Worm (Caenorhabditis elegans) whole organism, early embryonic: Measurements from ENCODE around the gene T25G12.13.

Experiments
- B0310.2 ChIP-seq: sonication (generic microtip); optimal IDR thresholded peaks from 2 replicates; lab custom pipeline; 2016; ENCODE audit warnings: mild to moderate bottlenecking, missing genetic modification characterization, missing compliant biosample characterization
- F13C5.2 ChIP-seq: sonication (generic microtip); optimal IDR thresholded peaks from 2 replicates; lab custom pipeline; 2017; ENCODE audit warnings: mild to moderate bottlenecking, missing genetic modification characterization, inconsistent platforms, missing compliant biosample characterization
- aly-1 ChIP-seq: sonication (generic microtip); optimal IDR thresholded peaks from 2 replicates; lab custom pipeline; 2016; ENCODE audit warnings: missing genetic modification characterization, missing compliant biosample characterization
- ama-1 ChIP-seq: fragments of 150-350 bp; optimal IDR thresholded peaks from 2 replicates; lab custom pipeline; 2014
- ceh-13 ChIP-seq: fragments of 200-800 bp; sonication (Bioruptor generic); optimal IDR thresholded peaks from 2 replicates; lab custom pipeline; 2018; ENCODE audit warnings: mild to moderate bottlenecking, missing genetic modification characterization, missing compliant biosample characterization
- ceh-36 ChIP-seq: sonication (generic microtip); optimal IDR thresholded peaks from 2 replicates; lab custom pipeline; 2016; ENCODE audit warnings: missing genetic modification characterization, inconsistent platforms, missing compliant biosample characterization
- ets-7 ChIP-seq: sonication (generic microtip); optimal IDR thresholded peaks from 2 replicates; lab custom pipeline; 2016; ENCODE audit warnings: missing genotype, missing genetic modification characterization, missing compliant biosample characterization
- flt-1 ChIP-seq: fragments of 200-800 bp; sonication (Bioruptor generic); IDR thresholded peaks from 2 replicates; pipeline ENCODE4 v1.3.6; 2022; ENCODE audit warnings: missing genetic modification characterization, missing compliant biosample characterization
- hmbx-1 ChIP-seq: sonication (generic microtip); optimal IDR thresholded peaks from 2 replicates; lab custom pipeline; 2016; ENCODE audit warnings: mild to moderate bottlenecking, missing genetic modification characterization, missing compliant biosample characterization
- hmg-4 ChIP-seq: fragments of 200-800 bp; sonication (Bioruptor generic); optimal IDR thresholded peaks from 2 replicates; lab custom pipeline; 2018; ENCODE audit warnings: mild to moderate bottlenecking, missing genetic modification characterization, missing compliant biosample characterization
- hnd-1 ChIP-seq: sonication (generic microtip); optimal IDR thresholded peaks from 2 replicates; lab custom pipeline; 2016; ENCODE audit warnings: missing genetic modification characterization, missing compliant biosample characterization
- pes-1 ChIP-seq: fragments of 200-800 bp; sonication (Bioruptor generic); IDR thresholded peaks from 2 replicates; pipeline ENCODE4 v1.3.6; 2022; ENCODE audit warnings: missing genetic modification reagents, missing genetic modification characterization, missing compliant biosample characterization
- scrt-1 ChIP-seq: fragments of 200-800 bp; sonication (Bioruptor generic); IDR thresholded peaks from 2 replicates; pipeline ENCODE4 v1.3.6; 2022; ENCODE audit warnings: missing genetic modification characterization, missing compliant biosample characterization
- sea-1 ChIP-seq: fragments of 200-800 bp; sonication (Bioruptor generic); conservative IDR thresholded peaks from 2 replicates; pipeline ENCODE4 v1.3.6; 2022; ENCODE audit warnings: missing genetic modification characterization, missing compliant biosample characterization
- tbx-11 ChIP-seq: fragments of 200-800 bp; sonication (Bioruptor generic); IDR thresholded peaks from 2 replicates; pipeline ENCODE4 v1.3.6; 2022; ENCODE audit warnings: missing genetic modification characterization, missing compliant biosample characterization
- tbx-37 ChIP-seq: fragments of 200-800 bp; sonication (Bioruptor generic); conservative IDR thresholded peaks from 2 replicates; pipeline ENCODE4 v1.3.6; 2022; ENCODE audit warnings: missing genetic modification reagents, missing genetic modification characterization, missing compliant biosample characterization
- tra-4 ChIP-seq: sonication (generic microtip); optimal IDR thresholded peaks from 2 replicates; lab custom pipeline; 2017; ENCODE audit warnings: missing genetic modification characterization, missing compliant biosample characterization

The T25G12.13 gene

DNA sequence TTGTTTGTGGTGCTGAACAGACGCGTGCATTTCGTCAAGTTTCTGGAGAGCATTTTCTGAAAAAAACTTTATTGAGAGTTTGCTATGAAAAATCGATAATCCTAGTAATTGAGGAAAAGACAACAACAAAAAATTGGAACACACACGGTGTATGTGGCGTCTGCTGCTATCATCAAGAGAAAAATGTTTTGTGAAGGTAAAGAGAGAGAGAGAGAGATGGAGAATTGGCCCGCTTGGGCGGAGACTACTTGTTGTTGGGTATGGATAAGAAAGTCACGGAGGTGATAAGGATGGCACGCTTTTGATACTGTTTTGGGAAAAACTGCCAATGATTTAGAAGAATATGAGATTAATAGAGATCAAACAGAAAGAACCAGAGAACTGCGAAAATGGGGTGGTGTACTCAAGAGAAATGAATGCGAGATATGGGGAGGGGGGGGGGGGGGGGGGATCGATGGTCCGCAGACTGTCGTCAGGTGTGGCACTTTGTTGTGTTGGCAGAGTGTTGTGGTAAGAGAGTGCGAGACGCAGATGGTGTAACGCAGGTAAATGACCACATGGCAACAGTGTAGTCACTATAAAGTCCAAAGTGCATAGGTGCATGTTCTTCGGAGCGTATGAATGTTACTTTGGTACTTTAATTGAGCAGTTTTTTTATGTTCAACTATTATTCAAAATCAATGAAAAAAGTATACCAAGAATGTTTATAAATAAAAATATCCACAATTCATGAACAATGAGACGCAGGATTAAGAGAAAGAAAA lies 25.9 kb upstream of the T25G12.13 start, which contains the start of gene acdh-7:
acdh-7 (minus strand) TSS at position 56 of the 764 bp plus-strand sequence.
- no peak for TF ChIP-seq aly-1
- peak; percentile 21 for TF ChIP-seq ceh-36 (tag; lab: Kevin White, UChicago)

DNA sequence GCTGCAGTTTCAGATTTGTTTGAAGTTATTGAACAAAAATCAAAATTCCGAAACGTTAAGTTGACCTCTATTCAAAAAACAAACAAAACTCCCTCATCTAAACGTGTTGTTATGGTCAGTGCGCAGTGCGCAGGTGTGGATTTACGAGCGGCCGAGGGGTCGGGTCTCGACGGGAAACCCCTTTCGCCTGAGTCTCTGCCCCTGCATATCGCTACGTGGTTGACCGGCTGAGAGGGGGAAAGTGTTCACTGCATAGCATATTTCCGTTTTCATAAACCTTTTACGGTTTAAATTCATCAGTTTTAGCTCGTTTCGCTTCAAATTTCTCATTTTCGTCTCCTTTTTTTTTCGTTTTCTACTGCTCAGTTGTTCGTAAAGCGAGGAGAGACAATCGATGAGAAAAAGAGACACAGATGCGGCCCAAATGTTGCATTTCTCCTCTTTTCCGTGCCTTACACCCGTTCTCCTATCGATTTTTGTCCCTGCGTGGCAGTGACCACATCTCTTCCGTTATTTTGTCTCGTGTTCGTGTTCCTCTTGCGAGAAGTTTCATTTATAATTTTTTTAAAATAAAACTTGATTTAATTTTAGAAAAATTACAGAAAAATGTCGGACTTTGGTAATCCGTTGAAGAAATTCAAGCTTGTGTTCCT lies 21.2 kb upstream of the T25G12.13 start, which contains the start of gene rab-6.2:
rab-6.2 (plus strand) TSS at position 603 of the 653 bp plus-strand sequence.
- TF ChIP-seq ets-7 (tag; lab: Kevin White, UChicago) (no peak), flt-1 (no peak), ama-1 (no peak), hmg-4 (GFP tag; lab: Kevin White, UChicago) (peak; percentile 58), F13C5.2 (tag; lab: Kevin White, UChicago) (no peak)

DNA sequence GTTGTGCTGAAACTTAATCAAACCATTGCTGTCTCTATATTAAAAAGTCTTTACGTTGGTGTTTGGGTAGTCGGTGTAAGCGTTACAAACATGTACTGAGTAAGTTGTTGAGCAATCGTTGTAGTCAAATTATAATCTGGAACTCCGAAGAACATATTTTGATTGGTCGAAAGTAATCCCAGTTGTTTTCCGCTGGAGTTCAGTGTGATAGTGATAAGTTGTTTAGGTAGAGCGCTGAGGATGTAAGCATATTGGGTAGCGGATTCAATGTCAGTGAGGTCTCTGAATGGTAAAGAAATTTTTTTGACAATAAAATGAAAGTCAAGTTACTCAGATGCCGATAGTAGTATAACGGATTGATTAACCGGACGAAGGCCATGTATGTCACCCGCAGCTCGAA lies 15.8 kb upstream of the T25G12.13 start:
- TF ChIP-seq ets-7 (tag; lab: Kevin White, UChicago) (no peak), tra-4 (no peak), sea-1 (GFP tag; lab: Robert Waterston, UW) (no peak), flt-1 (no peak), ceh-13 (GFP tag; lab: Kevin White, UChicago) (no peak), hmg-4 (GFP tag; lab: Kevin White, UChicago) (no peak), pes-1 (no peak), hnd-1 (tag; lab: Kevin White, UChicago) (no peak), hmbx-1 (tag; lab: Kevin White, UChicago) (no peak), tbx-37 (GFP tag; lab: Robert Waterston, UW) (no peak), aly-1 (no peak), ama-1 (no peak), scrt-1 (GFP tag; lab: Robert Waterston, UW) (no peak), B0310.2 (tag; lab: Kevin White, UChicago) (no peak), tbx-11 (GFP tag; lab: Robert Waterston, UW) (no peak)

DNA sequence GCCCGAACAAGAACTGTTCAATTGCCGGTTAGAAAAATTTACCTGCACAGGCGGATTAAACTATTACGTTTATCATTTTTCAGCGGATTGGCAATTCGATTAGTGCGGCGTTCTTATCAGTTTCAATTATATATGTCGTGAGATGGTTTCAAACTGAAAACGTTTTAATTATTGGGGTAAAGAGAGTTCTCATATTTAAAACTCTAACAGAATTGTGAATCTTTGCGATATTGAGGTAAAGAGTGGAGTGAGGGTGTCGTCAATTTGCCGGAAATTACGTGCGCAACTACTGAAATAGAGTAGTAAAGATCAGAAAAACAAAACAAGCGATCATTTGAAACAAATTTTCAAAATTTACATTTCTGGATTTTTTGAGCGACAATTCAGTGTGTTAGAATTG lies 13.0 kb upstream of the T25G12.13 start, which contains the start of gene T25G12.6:
T25G12.6 (minus strand) TSS at position 101 of the 400 bp plus-strand sequence.
- no peak for TF ChIP-seq hnd-1 (tag; lab: Kevin White, UChicago)

DNA sequence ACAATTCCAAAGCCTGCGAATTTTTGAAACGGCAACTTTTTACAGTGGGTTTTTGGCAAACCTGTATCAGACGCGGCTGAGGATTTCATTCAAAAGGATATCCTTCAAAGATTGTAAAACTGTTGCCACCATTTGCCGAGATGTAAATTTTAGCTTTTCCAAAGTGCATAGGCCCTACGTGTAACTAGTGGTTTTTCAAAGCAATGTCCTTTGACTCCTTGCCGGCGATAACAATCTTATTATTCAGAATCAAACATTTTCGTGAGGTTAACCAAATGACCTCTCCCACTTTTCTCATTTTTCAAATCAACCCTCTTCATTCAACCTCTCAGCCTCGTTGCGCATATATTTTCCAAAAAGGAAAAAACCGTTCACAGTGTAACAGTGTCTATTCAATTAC lies 11.8 kb upstream of the T25G12.13 start, which contains the start of gene T25G12.3:
T25G12.3 (plus strand) TSS at position 301 of the 400 bp plus-strand sequence.
- TF ChIP-seq tbx-37 (GFP tag; lab: Robert Waterston, UW) (no peak), ceh-13 (GFP tag; lab: Kevin White, UChicago) (no peak), ama-1 (no peak), tbx-11 (GFP tag; lab: Robert Waterston, UW) (no peak), ceh-36 (tag; lab: Kevin White, UChicago) (no peak), aly-1 (no peak), hmbx-1 (tag; lab: Kevin White, UChicago) (no peak), sea-1 (GFP tag; lab: Robert Waterston, UW) (no peak), flt-1 (no peak), F13C5.2 (tag; lab: Kevin White, UChicago) (no peak), B0310.2 (tag; lab: Kevin White, UChicago) (no peak), hnd-1 (tag; lab: Kevin White, UChicago) (no peak), tra-4 (no peak)

DNA sequence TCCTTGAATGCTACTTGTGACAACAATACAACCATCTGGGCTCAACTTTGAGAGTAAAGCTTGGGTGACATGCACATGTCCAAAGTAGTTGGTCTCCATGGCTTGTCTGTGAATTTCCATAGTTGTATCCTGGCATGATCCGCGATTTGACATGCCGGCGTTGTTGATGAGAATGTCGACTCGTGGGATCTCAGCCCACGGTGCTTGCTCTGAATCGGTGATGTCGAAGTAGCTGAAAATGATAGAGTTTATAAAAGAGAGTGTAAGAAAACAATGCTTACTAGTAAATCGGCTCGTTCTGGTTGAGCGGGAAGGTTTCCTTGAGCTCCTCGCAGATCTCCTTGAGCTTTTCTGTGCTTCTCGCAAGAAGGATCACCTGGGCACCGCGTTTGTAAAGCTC lies 8.2 kb upstream of the T25G12.13 start:
- no peak for TF ChIP-seq scrt-1 (GFP tag; lab: Robert Waterston, UW)
- no peak for TF ChIP-seq F13C5.2 (tag; lab: Kevin White, UChicago)
- no peak for TF ChIP-seq flt-1
- no peak for TF ChIP-seq tbx-11 (GFP tag; lab: Robert Waterston, UW)
- no peak for TF ChIP-seq sea-1 (GFP tag; lab: Robert Waterston, UW)
- no peak for TF ChIP-seq pes-1
- TF ChIP-seq tra-4, result no peak
- no peak for TF ChIP-seq hmg-4 (GFP tag; lab: Kevin White, UChicago)
- TF ChIP-seq ama-1, result no peak

DNA sequence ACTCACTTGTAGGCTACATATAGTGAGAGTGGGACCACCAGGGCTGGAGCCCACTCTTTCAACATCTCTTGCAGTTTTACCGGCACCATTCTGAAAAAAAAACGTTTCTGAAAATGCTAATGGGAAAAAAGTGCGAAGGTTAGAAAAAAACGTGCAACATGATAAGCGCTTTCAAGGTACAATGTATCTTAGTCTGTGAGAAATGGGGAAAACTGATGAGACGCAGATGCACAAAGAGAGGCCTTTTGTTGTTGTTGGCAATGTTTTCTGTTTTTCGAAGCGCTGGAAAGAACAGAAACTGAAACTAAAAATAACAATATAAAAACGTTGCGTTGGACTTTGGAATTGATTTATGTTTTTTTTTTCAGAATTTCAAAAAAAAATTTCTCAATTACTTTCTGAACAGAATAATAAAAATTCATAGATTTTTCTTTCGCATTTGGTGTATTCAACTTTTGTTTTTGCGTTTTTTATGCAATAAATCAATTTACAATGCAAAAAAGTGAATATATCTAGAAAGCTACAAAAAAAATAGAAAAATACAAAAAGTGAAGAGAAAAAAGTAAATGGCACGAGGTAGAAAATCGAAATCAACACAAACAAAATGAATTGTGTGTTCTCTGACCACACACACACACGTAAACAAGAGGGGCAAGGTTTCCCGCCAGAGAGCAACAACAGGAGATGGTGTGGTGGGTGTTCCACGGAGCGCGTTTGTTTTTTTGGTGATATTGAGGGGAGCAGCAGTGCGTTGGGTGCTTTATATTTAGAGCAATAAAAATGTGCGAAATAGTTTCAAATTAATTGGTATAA lies 7.2 kb upstream of the T25G12.13 start, which contains the start of gene dhs-30:
dhs-30 (minus strand) TSS at position 90 of the 813 bp plus-strand sequence.
- no peak for TF ChIP-seq flt-1
- TF ChIP-seq ama-1, result no peak
- TF ChIP-seq ceh-13 (GFP tag; lab: Kevin White, UChicago), result no peak
- no peak for TF ChIP-seq pes-1

DNA sequence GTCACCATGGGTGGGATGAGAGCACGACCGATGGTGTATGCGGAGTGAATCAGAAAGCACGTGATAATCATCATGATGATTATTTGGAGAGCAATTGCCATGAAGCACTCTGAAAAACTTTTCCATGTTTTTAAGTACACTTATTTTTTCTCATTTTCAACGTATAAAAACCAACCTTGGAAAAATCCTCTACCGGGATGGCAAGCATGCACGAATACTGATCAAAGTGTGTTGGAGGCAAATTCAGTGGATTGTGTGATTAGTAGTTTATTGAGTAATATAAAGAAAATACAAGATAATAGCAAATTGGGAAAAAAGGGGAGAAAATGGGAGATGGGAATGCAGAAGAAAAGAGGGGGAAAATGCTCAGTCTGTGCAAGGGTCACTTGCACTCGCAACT lies 5.7 kb upstream of the T25G12.13 start, which contains the start of gene T25G12.11:
T25G12.11 (minus strand) TSS at position 101 of the 400 bp plus-strand sequence.
- TF ChIP-seq ceh-13 (GFP tag; lab: Kevin White, UChicago), result no peak
- TF ChIP-seq tra-4, result no peak
- TF ChIP-seq tbx-37 (GFP tag; lab: Robert Waterston, UW), result no peak
- no peak for TF ChIP-seq B0310.2 (tag; lab: Kevin White, UChicago)
- no peak for TF ChIP-seq scrt-1 (GFP tag; lab: Robert Waterston, UW)
- TF ChIP-seq ama-1, result no peak
- TF ChIP-seq tbx-11 (GFP tag; lab: Robert Waterston, UW), result no peak
